Worm (Caenorhabditis elegans) whole organism, L1 larva: ENCODE measurements around the gene lido-13.

Experiments
- C04F5.9 ChIP-seq: sonication (generic microtip); optimal IDR thresholded peaks from 2 replicates; lab custom pipeline; 2016; ENCODE audit warnings: missing genetic modification characterization, missing compliant biosample characterization
- C16A3.4 ChIP-seq: fragments of 150-350 bp; optimal IDR thresholded peaks from 2 replicates; lab custom pipeline; 2014; ENCODE audit warnings: missing biosample characterization, missing genetic modification characterization
- F16B12.6 ChIP-seq: fragments of 150-350 bp; optimal IDR thresholded peaks from 2 replicates; lab custom pipeline; 2014; ENCODE audit warnings: missing biosample characterization, missing genetic modification characterization
- Y116A8C.19 ChIP-seq: sonication (generic microtip); optimal IDR thresholded peaks from 2 replicates; lab custom pipeline; 2016; ENCODE audit warnings: missing compliant biosample characterization, missing genetic modification characterization, borderline replicate concordance
- aha-1 ChIP-seq: fragments of 150-350 bp; optimal IDR thresholded peaks from 2 replicates; lab custom pipeline; 2014; ENCODE audit warnings: missing biosample characterization, missing genetic modification characterization
- alr-1 ChIP-seq: fragments of 200-800 bp; sonication (Bioruptor generic); optimal IDR thresholded peaks from 2 replicates; lab custom pipeline; 2018; ENCODE audit warnings: borderline replicate concordance, mild to moderate bottlenecking, missing genetic modification characterization, missing compliant biosample characterization
- aly-2 ChIP-seq: fragments of 150-350 bp; optimal IDR thresholded peaks from 2 replicates; lab custom pipeline; 2014; ENCODE audit warnings: missing biosample characterization, missing genetic modification characterization
- ceh-63 ChIP-seq: fragments of 200-800 bp; sonication (Bioruptor generic); optimal IDR thresholded peaks from 2 replicates; lab custom pipeline; 2018; ENCODE audit warnings: mild to moderate bottlenecking, missing genetic modification characterization, missing compliant biosample characterization
- ceh-8 ChIP-seq: fragments of 200-800 bp; sonication (Bioruptor generic); optimal IDR thresholded peaks from 2 replicates; lab custom pipeline; 2018; ENCODE audit warnings: mild to moderate bottlenecking, missing genetic modification characterization, moderate library complexity, missing compliant biosample characterization
- ceh-90 ChIP-seq: sonication (generic microtip); optimal IDR thresholded peaks from 2 replicates; lab custom pipeline; 2016; ENCODE audit warnings: missing genetic modification characterization, missing compliant biosample characterization
- efl-1 ChIP-seq, 4 experiments: fragments of 150-350 bp; optimal IDR thresholded peaks in 3 of 4; peaks in 1 of 4; 1 replicate in 1 of 4; 2 replicates in 3 of 4; lab custom pipeline; 2014; ENCODE audit warnings: missing biosample characterization in 2 of 4, missing genetic modification characterization in 2 of 4, missing genetic modification reagents in 2 of 4
- efl-3 ChIP-seq: fragments of 200-800 bp; sonication (Bioruptor generic); optimal IDR thresholded peaks from 2 replicates; lab custom pipeline; 2018; ENCODE audit warnings: mild to moderate bottlenecking, missing genetic modification characterization, missing compliant biosample characterization
- elt-3 ChIP-seq, 6 experiments: fragments of 150-350 bp in 1 of 6; sonication (generic microtip); optimal IDR thresholded peaks; 2 replicates each; lab custom pipeline; 2017 to 2018; ENCODE audit warnings: missing biosample characterization in 6 of 6, missing genetic modification characterization in 6 of 6, inconsistent platforms in 1 of 6
- fos-1 ChIP-seq: fragments of 150-350 bp; optimal IDR thresholded peaks from 2 replicates; lab custom pipeline; 2014; ENCODE audit warnings: missing biosample characterization, missing genetic modification characterization
- grh-1 ChIP-seq: fragments of 200-800 bp; sonication (Bioruptor generic); IDR thresholded peaks from 2 replicates; pipeline ENCODE4 v1.3.6; 2022; ENCODE audit warnings: missing genetic modification reagents, missing genetic modification characterization, missing compliant biosample characterization
- hlh-4 ChIP-seq: sonication (generic microtip); optimal IDR thresholded peaks from 2 replicates; lab custom pipeline; 2016; ENCODE audit warnings: mild to moderate bottlenecking, missing genetic modification characterization, missing compliant biosample characterization
- hpl-2 ChIP-seq: fragments of 150-350 bp; optimal IDR thresholded peaks from 2 replicates; lab custom pipeline; 2014; ENCODE audit warnings: missing biosample characterization, missing genetic modification reagents, missing genetic modification characterization
- irx-1 ChIP-seq: sonication (generic microtip); optimal IDR thresholded peaks from 2 replicates; lab custom pipeline; 2016; ENCODE audit warnings: missing genetic modification characterization, missing compliant biosample characterization
- lin-13 ChIP-seq: fragments of 150-350 bp; optimal IDR thresholded peaks from 2 replicates; lab custom pipeline; 2014; ENCODE audit warnings: missing biosample characterization, missing genetic modification reagents, missing genetic modification characterization
- lin-14 ChIP-seq: fragments of 200-800 bp; sonication (Bioruptor generic); optimal IDR thresholded peaks from 2 replicates; lab custom pipeline; 2018; ENCODE audit warnings: mild to moderate bottlenecking, missing genetic modification characterization, moderate library complexity, missing compliant biosample characterization
- lin-15B ChIP-seq: fragments of 150-350 bp; sonication (generic microtip); optimal IDR thresholded peaks from 3 replicates; lab custom pipeline; 2014; ENCODE audit warnings: missing biosample characterization, missing genetic modification characterization
- lin-35 ChIP-seq, 2 experiments: fragments of 150-350 bp; optimal IDR thresholded peaks; 2 replicates each; lab custom pipeline; 2014; ENCODE audit warnings: missing biosample characterization in 2 of 2, missing genetic modification characterization in 2 of 2, missing genetic modification reagents in 2 of 2
- lir-3 ChIP-seq: sonication (generic microtip); optimal IDR thresholded peaks from 2 replicates; lab custom pipeline; 2016; ENCODE audit warnings: mild to moderate bottlenecking, missing genetic modification characterization, moderate library complexity, missing compliant biosample characterization; ENCODE audit not compliant: poor library complexity
- mab-9 ChIP-seq: fragments of 200-800 bp; sonication (Bioruptor generic); IDR thresholded peaks from 2 replicates; pipeline ENCODE4 v1.3.6; 2022; ENCODE audit warnings: missing genetic modification reagents, missing genetic modification characterization, missing compliant biosample characterization
- mdl-1 ChIP-seq, 2 experiments: fragments of 150-350 bp; optimal IDR thresholded peaks; 2 replicates each; lab custom pipeline; 2014 to 2017; ENCODE audit warnings: missing biosample characterization in 2 of 2, missing genetic modification characterization in 2 of 2, inconsistent platforms in 1 of 2
- nhr-20 ChIP-seq: sonication (generic microtip); optimal IDR thresholded peaks from 2 replicates; lab custom pipeline; 2016; ENCODE audit warnings: mild to moderate bottlenecking, missing genetic modification characterization, missing compliant biosample characterization
- nhr-47 ChIP-seq: sonication (generic microtip); optimal IDR thresholded peaks from 2 replicates; lab custom pipeline; 2016; ENCODE audit warnings: mild to moderate bottlenecking, missing genetic modification characterization, moderate library complexity, missing compliant biosample characterization
- nhr-71 ChIP-seq: sonication (generic microtip); optimal IDR thresholded peaks from 2 replicates; lab custom pipeline; 2016; ENCODE audit warnings: mild to moderate bottlenecking, missing genetic modification characterization, moderate library complexity, missing compliant biosample characterization
- nhr-77 ChIP-seq: fragments of 150-350 bp; optimal IDR thresholded peaks from 2 replicates; lab custom pipeline; 2014; ENCODE audit warnings: missing biosample characterization, missing genetic modification characterization
- nhr-90 ChIP-seq: sonication (generic microtip); optimal IDR thresholded peaks from 2 replicates; lab custom pipeline; 2016; ENCODE audit warnings: mild to moderate bottlenecking, missing genetic modification characterization, missing compliant biosample characterization; ENCODE audit not compliant: poor library complexity
- pqm-1 ChIP-seq: sonication (generic microtip); optimal IDR thresholded peaks from 3 replicates; lab custom pipeline; 2017; ENCODE audit warnings: missing biosample characterization, missing genetic modification characterization
- snpc-4 ChIP-seq: fragments of 150-350 bp; optimal IDR thresholded peaks from 2 replicates; lab custom pipeline; 2014; ENCODE audit warnings: missing biosample characterization, missing genetic modification characterization
- snu-23 ChIP-seq: sonication (generic microtip); optimal IDR thresholded peaks from 2 replicates; lab custom pipeline; 2016; ENCODE audit warnings: missing genetic modification characterization, missing compliant biosample characterization
- sox-4 ChIP-seq: sonication (generic microtip); optimal IDR thresholded peaks from 2 replicates; lab custom pipeline; 2016; ENCODE audit warnings: missing genetic modification characterization, missing compliant biosample characterization
- tlp-1 ChIP-seq: fragments of 150-350 bp; optimal IDR thresholded peaks from 2 replicates; lab custom pipeline; 2014; ENCODE audit warnings: missing biosample characterization, missing genetic modification characterization
- unc-30 ChIP-seq: sonication (generic microtip); optimal IDR thresholded peaks from 2 replicates; lab custom pipeline; 2017; ENCODE audit warnings: missing biosample characterization, missing genetic modification characterization
- unc-86 ChIP-seq: sonication (generic microtip); optimal IDR thresholded peaks from 2 replicates; lab custom pipeline; 2016; ENCODE audit warnings: missing genetic modification characterization, missing compliant biosample characterization
- ztf-11 ChIP-seq, 2 experiments: sonication (generic microtip); optimal IDR thresholded peaks; 2 replicates each; lab custom pipeline; 2016 to 2017; ENCODE audit warnings: missing genetic modification characterization in 2 of 2, missing biosample characterization in 1 of 2, missing compliant biosample characterization in 1 of 2
- ztf-4 ChIP-seq: fragments of 150-350 bp; optimal IDR thresholded peaks from 2 replicates; lab custom pipeline; 2014; ENCODE audit warnings: missing biosample characterization, missing genetic modification characterization

The lido-13 gene

ce11 chrII:3096060-3096459 is 41.9 kb upstream of the lido-13 start, which contains the start of gene srg-23:
Gene srg-23, minus strand, starts transcription at chrII:3096160.
- TF ChIP-seq ceh-90 (tag; lab: Kevin White, UChicago) = no peak
- TF ChIP-seq snpc-4 (tag; lab: Kevin White, UChicago) = no peak
- TF ChIP-seq F16B12.6 (tag; lab: Kevin White, UChicago) = no peak
- no peak for TF ChIP-seq C04F5.9 (tag; lab: Kevin White, UChicago)
- no peak for TF ChIP-seq nhr-90 (tag; lab: Kevin White, UChicago)
- TF ChIP-seq snu-23 (GFP tag; lab: Kevin White, UChicago) = no peak
- TF ChIP-seq alr-1 (tag; lab: Kevin White, UChicago) = no peak
- TF ChIP-seq Y116A8C.19 (tag; lab: Kevin White, UChicago) = no peak
- TF ChIP-seq fos-1 (tag; lab: Kevin White, UChicago) = no peak

ce11 chrII:3093352-3093751 is 39.2 kb upstream of the lido-13 start, which contains the start of gene srg-22:
Gene srg-22, minus strand, starts transcription at chrII:3093452.
- TF ChIP-seq hlh-4 (tag; lab: Kevin White, UChicago) (peak; percentile 7), aly-2 (tag; lab: Kevin White, UChicago) (no peak)

DNA sequence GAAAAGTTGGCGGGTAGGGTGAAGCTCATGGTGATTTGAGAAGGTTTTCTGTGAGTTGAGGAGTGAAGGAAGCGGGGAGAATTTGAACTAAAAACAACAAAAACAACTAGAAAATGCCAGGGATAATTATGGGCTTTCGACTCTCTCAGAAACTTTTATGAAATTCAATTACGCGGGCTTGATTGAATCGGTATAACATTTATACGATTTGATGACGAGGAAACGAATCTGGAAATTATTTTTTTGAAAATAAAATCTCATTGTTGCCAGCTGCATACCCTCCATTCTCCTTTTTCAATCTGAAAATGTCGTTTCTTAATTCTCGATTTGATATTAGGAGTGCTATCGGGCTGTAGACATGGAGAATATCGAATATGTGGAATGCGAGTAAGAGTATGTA is 37.1 kb upstream of the lido-13 start, which contains the start of gene srg-21:
Gene srg-21, minus strand, starts transcription at position 101 of the 400 bp plus-strand sequence.
- TF ChIP-seq ceh-90 (tag; lab: Kevin White, UChicago) (no peak), efl-1 (optimal IDR thresholded peaks at IDR 0.05; lab: Kevin White, UChicago) (no peak), efl-1 (GFP tag; optimal IDR thresholded peaks at IDR 0.05 in 1 of 2; lab: Kevin White, UChicago) (peak in 1 of 2 experiments; percentile 4)

- TF ChIP-seq efl-1 (optimal IDR thresholded peaks at IDR 0.05; lab: Kevin White, UChicago) (no peak), efl-1 (GFP tag; optimal IDR thresholded peaks at IDR 0.05 in 1 of 2; lab: Kevin White, UChicago) (peak in 1 of 2 experiments; percentile 27), F16B12.6 (tag; lab: Kevin White, UChicago) (no peak)
Measured at ce11 chrII:3087134-3087533, 33.0 kb upstream of the lido-13 start.

DNA sequence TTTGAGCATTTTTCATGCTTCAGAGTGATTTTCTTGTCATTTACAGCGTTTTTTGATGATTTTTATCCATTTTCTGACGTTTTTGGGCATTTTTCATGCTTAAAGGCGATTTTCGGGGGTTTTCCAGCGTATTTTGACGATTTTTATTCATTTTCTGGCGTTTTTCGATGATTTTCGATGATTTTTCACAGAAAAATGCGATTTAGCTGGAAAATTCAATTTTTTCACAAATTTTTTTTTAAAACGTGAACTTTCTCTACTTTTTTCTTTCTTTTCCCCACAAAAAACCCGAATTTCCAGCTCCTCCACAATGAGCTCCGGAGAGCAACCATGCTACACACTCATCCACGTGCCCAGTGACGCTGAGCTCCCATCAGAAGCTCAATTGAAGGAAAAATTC is 24.4 kb upstream of the lido-13 start, which contains the start of gene copb-1:
Gene copb-1, plus strand, starts transcription at position 301 of the 400 bp plus-strand sequence.
- no peak for TF ChIP-seq irx-1
- no peak for TF ChIP-seq snpc-4 (tag; lab: Kevin White, UChicago)
- TF ChIP-seq lin-14 (GFP tag; lab: Kevin White, UChicago) = no peak
- TF ChIP-seq nhr-71 = no peak
- no peak for TF ChIP-seq efl-3
- no peak for TF ChIP-seq sox-4 (tag; lab: Kevin White, UChicago)
- TF ChIP-seq nhr-77 (tag; lab: Kevin White, UChicago) = no peak
- no peak for TF ChIP-seq ceh-63
- TF ChIP-seq lin-35 (GFP tag; optimal IDR thresholded peaks at IDR 0.05; lab: Kevin White, UChicago) = no peak
- TF ChIP-seq aha-1 = no peak
- no peak for TF ChIP-seq ceh-8
- no peak for TF ChIP-seq C04F5.9 (tag; lab: Kevin White, UChicago)

- peak; percentile 90 for TF ChIP-seq unc-86 (tag; lab: Kevin White, UChicago)
- TF ChIP-seq nhr-20 (tag; lab: Kevin White, UChicago) = no peak
- TF ChIP-seq elt-3 (tag; optimal IDR thresholded peaks at IDR 0.05; lab: Kevin White, UChicago) = peak in 3 of 6 experiments; percentile 14 to 80 (median 74)
- peak; percentile 81 to 89 for TF ChIP-seq lin-35 (GFP tag; optimal IDR thresholded peaks at IDR 0.05; lab: Kevin White, UChicago)
- peak; percentile 78 for TF ChIP-seq snpc-4 (tag; lab: Kevin White, UChicago)
- TF ChIP-seq pqm-1 (tag; lab: Kevin White, UChicago) = no peak
- no peak for TF ChIP-seq unc-30 (tag; lab: Kevin White, UChicago)
- no peak for TF ChIP-seq lir-3 (tag; lab: Kevin White, UChicago)
- peak; percentile 56 for TF ChIP-seq nhr-77 (tag; lab: Kevin White, UChicago)
- TF ChIP-seq nhr-47 (tag; lab: Kevin White, UChicago) = no peak
- no peak for TF ChIP-seq nhr-90 (tag; lab: Kevin White, UChicago)
- no peak for TF ChIP-seq alr-1 (tag; lab: Kevin White, UChicago)
- peak; percentile 58 for TF ChIP-seq aly-2 (tag; lab: Kevin White, UChicago)
- TF ChIP-seq ceh-63 = no peak
- TF ChIP-seq lin-15B (tag; lab: Kevin White, UChicago) = peak; percentile 58
- TF ChIP-seq hlh-4 (tag; lab: Kevin White, UChicago) = no peak
- peak; percentile 86 for TF ChIP-seq mab-9 (GFP tag; lab: Robert Waterston, UW)
- TF ChIP-seq tlp-1 = no peak
- TF ChIP-seq ztf-4 (tag; lab: Kevin White, UChicago) = peak; percentile 86
- peak; percentile 26 to 85 for TF ChIP-seq ztf-11 (tag; optimal IDR thresholded peaks at IDR 0.05; lab: Kevin White, UChicago)
- TF ChIP-seq mdl-1 (tag; optimal IDR thresholded peaks at IDR 0.05; lab: Kevin White, UChicago) = peak in 1 of 2 experiments; percentile 82
- peak; percentile 89 for TF ChIP-seq C16A3.4 (tag; lab: Kevin White, UChicago)
- peak; percentile 89 for TF ChIP-seq grh-1 (GFP tag; lab: Robert Waterston, UW)
- TF ChIP-seq hpl-2 = peak; percentile 88
- TF ChIP-seq lin-13 (GFP tag; lab: Kevin White, UChicago) = peak; percentile 87
Measured at ce11 chrII:3076915-3077314, 22.8 kb upstream of the lido-13 start, which contains the start of gene Y25C1A.8. Gene Y25C1A.8, minus strand, starts transcription at chrII:3076959.
